Worm (Caenorhabditis elegans) whole organism, L4 larva: ENCODE data around the gene tmem-184.

Source experiments
- F10B5.3 ChIP-seq: sonication (generic microtip); optimal IDR thresholded peaks from 2 replicates; lab custom pipeline; 2016; ENCODE audit warnings: mild to moderate bottlenecking, missing genetic modification characterization, missing compliant biosample characterization
- T20F7.1 ChIP-seq: fragments of 200-800 bp; sonication (Bioruptor generic); optimal IDR thresholded peaks from 2 replicates; lab custom pipeline; 2018; ENCODE audit warnings: mild to moderate bottlenecking, missing genetic modification characterization, missing compliant biosample characterization
- Y5F2A.4 ChIP-seq: fragments of 200-800 bp; sonication (Bioruptor generic); optimal IDR thresholded peaks from 2 replicates; lab custom pipeline; 2018; ENCODE audit warnings: mild to moderate bottlenecking, missing genetic modification characterization, missing compliant biosample characterization
- aha-1 ChIP-seq: fragments of 150-350 bp; peaks from one replicate; lab custom pipeline; 2014; ENCODE audit warnings: missing biosample characterization, missing genetic modification characterization
- arid-1 ChIP-seq: fragments of 200-800 bp; sonication (Bioruptor generic); conservative IDR thresholded peaks from 2 replicates; pipeline ENCODE4 v1.3.6; 2022; ENCODE audit warnings: missing genetic modification reagents, missing genetic modification characterization, missing compliant biosample characterization
- ceh-28 ChIP-seq: fragments of 150-350 bp; optimal IDR thresholded peaks from 2 replicates; lab custom pipeline; 2014; ENCODE audit warnings: missing biosample characterization, missing genetic modification reagents, missing genetic modification characterization
- ceh-82 ChIP-seq: sonication (generic microtip); optimal IDR thresholded peaks from 2 replicates; lab custom pipeline; 2017; ENCODE audit warnings: missing biosample characterization, missing genetic modification characterization
- ces-1 ChIP-seq: fragments of 150-350 bp; sonication (generic microtip); optimal IDR thresholded peaks from 4 replicates; lab custom pipeline; 2014; ENCODE audit warnings: missing biosample characterization, missing genetic modification reagents, missing genetic modification characterization
- daf-16 ChIP-seq, 3 experiments: sonication (generic microtip); optimal IDR thresholded peaks; 2 replicates each; lab custom pipeline; 2016 to 2017; ENCODE audit warnings: missing genetic modification characterization in 3 of 3, missing genetic modification reagents in 3 of 3, mild to moderate bottlenecking in 2 of 3, missing compliant biosample characterization in 2 of 3, missing biosample characterization in 1 of 3, moderate library complexity in 1 of 3
- daf-8 ChIP-seq: fragments of 200-800 bp; sonication (Bioruptor generic); IDR thresholded peaks from 2 replicates; pipeline ENCODE4 v1.3.6; 2022; ENCODE audit warnings: missing genetic modification characterization, missing compliant biosample characterization
- dmd-8 ChIP-seq: fragments of 200-800 bp; sonication (Bioruptor generic); IDR thresholded peaks from 2 replicates; pipeline ENCODE4 v1.3.6; 2022; ENCODE audit warnings: missing genetic modification characterization, missing compliant biosample characterization
- dmd-9 ChIP-seq: fragments of 200-800 bp; sonication (Bioruptor generic); IDR thresholded peaks from 2 replicates; pipeline ENCODE4 v1.3.6; 2022; ENCODE audit warnings: missing genetic modification reagents, missing genetic modification characterization, missing compliant biosample characterization
- duxl-1 ChIP-seq: sonication (generic microtip); optimal IDR thresholded peaks from 2 replicates; lab custom pipeline; 2016; ENCODE audit warnings: mild to moderate bottlenecking, missing genetic modification characterization, moderate library complexity, missing compliant biosample characterization; ENCODE audit not compliant: poor library complexity
- dve-1 ChIP-seq: sonication (generic microtip); optimal IDR thresholded peaks from 2 replicates; lab custom pipeline; 2017; ENCODE audit warnings: antibody characterized with exemption, mild to moderate bottlenecking, missing genetic modification characterization, missing compliant biosample characterization; ENCODE audit not compliant: insufficient read depth
- fkh-10 ChIP-seq: fragments of 150-350 bp; optimal IDR thresholded peaks from 2 replicates; lab custom pipeline; 2014; ENCODE audit warnings: missing biosample characterization, missing genetic modification reagents, missing genetic modification characterization
- lin-13 ChIP-seq: fragments of 150-350 bp; optimal IDR thresholded peaks from 2 replicates; lab custom pipeline; 2014; ENCODE audit warnings: missing biosample characterization, missing genetic modification reagents, missing genetic modification characterization
- lin-38 ChIP-seq: fragments of 200-800 bp; sonication (Bioruptor generic); IDR thresholded peaks from 2 replicates; pipeline ENCODE4 v1.3.6; 2022; ENCODE audit warnings: missing genetic modification reagents, missing genetic modification characterization, missing compliant biosample characterization
- lsy-2 ChIP-seq, 2 experiments: fragments of 150-350 bp in 1 of 2; sonication (generic microtip) in 1 of 2; optimal IDR thresholded peaks; 2 replicates each; lab custom pipeline; 2014 to 2017; ENCODE audit warnings: missing biosample characterization in 2 of 2, missing genetic modification characterization in 2 of 2
- mdt-29 ChIP-seq: fragments of 200-800 bp; sonication (Bioruptor generic); IDR thresholded peaks from 2 replicates; pipeline ENCODE4 v1.3.6; 2022; ENCODE audit warnings: missing genetic modification reagents, missing genetic modification characterization, missing compliant biosample characterization
- nhr-11 ChIP-seq: fragments of 150-350 bp; optimal IDR thresholded peaks from 2 replicates; lab custom pipeline; 2014; ENCODE audit warnings: missing biosample characterization, missing genetic modification characterization
- nhr-237 ChIP-seq: sonication (generic microtip); optimal IDR thresholded peaks from 2 replicates; lab custom pipeline; 2017; ENCODE audit warnings: missing biosample characterization, missing genetic modification characterization
- nhr-41 ChIP-seq: fragments of 200-800 bp; sonication (Bioruptor generic); IDR thresholded peaks from 2 replicates; pipeline ENCODE4 v1.3.6; 2022; ENCODE audit warnings: missing genetic modification reagents, missing genetic modification characterization, missing compliant biosample characterization
- nhr-48 ChIP-seq: sonication (generic microtip); optimal IDR thresholded peaks from 2 replicates; lab custom pipeline; 2016; ENCODE audit warnings: mild to moderate bottlenecking, missing genetic modification characterization, missing compliant biosample characterization
- nhr-6 ChIP-seq: fragments of 150-350 bp; optimal IDR thresholded peaks from 2 replicates; lab custom pipeline; 2014; ENCODE audit warnings: missing biosample characterization, missing genetic modification characterization
- nhr-77 ChIP-seq: fragments of 150-350 bp; optimal IDR thresholded peaks from 2 replicates; lab custom pipeline; 2014; ENCODE audit warnings: missing biosample characterization, missing genetic modification characterization
- sdz-12 ChIP-seq: fragments of 200-800 bp; sonication (Bioruptor generic); optimal IDR thresholded peaks from 2 replicates; lab custom pipeline; 2018; ENCODE audit warnings: mild to moderate bottlenecking, missing genetic modification characterization, missing compliant biosample characterization
- set-16 ChIP-seq: fragments of 200-800 bp; sonication (Bioruptor generic); IDR thresholded peaks from 2 replicates; pipeline ENCODE4 v1.3.6; 2022; ENCODE audit warnings: missing genetic modification reagents, missing genetic modification characterization, missing compliant biosample characterization
- snpc-1.2 ChIP-seq: fragments of 200-800 bp; sonication (Bioruptor generic); IDR thresholded peaks from 2 replicates; pipeline ENCODE4 v1.3.6; 2022; ENCODE audit warnings: missing genetic modification reagents, missing genetic modification characterization, missing compliant biosample characterization
- snpc-4 ChIP-seq: fragments of 150-350 bp; optimal IDR thresholded peaks from 2 replicates; lab custom pipeline; 2014; ENCODE audit warnings: missing biosample characterization, missing genetic modification characterization
- spr-1 ChIP-seq: sonication (generic microtip); optimal IDR thresholded peaks from 2 replicates; lab custom pipeline; 2016; ENCODE audit warnings: mild to moderate bottlenecking, missing genetic modification characterization, missing compliant biosample characterization
- zfp-2 ChIP-seq: sonication (generic microtip); optimal IDR thresholded peaks from 2 replicates; lab custom pipeline; 2016; ENCODE audit warnings: mild to moderate bottlenecking, missing genetic modification characterization, missing compliant biosample characterization
- zip-11 ChIP-seq: fragments of 200-800 bp; sonication (Bioruptor generic); IDR thresholded peaks from 2 replicates; pipeline ENCODE4 v1.3.6; 2022; ENCODE audit warnings: missing genetic modification characterization, missing compliant biosample characterization

The tmem-184 gene

DNA sequence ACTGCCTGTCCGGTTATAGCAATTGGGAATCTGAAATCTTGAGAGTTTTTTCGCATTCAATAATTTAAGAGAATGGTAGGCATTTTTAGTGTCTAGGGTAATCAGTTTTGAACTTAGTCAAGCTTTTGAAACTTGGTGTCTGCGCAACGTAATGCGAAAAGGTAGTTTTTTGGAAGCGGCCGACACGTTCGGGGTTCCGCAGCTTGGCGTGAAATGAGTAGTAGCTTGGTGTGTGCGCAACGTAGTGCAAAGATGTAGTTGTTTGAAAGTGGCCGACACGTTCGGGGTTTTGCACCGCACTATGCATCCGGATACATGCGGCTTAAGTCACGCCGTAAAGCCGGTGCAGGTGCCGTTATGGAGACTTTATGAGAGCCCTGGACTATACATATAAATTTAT, 29.6 kb upstream of the tmem-184 start:
- TF ChIP-seq nhr-77 (tag; lab: Kevin White, UChicago) (no peak), T20F7.1 (no peak), lsy-2 (tag; optimal IDR thresholded peaks at IDR 0.05; lab: Kevin White, UChicago) (no peak), snpc-4 (peak; percentile 5)

DNA sequence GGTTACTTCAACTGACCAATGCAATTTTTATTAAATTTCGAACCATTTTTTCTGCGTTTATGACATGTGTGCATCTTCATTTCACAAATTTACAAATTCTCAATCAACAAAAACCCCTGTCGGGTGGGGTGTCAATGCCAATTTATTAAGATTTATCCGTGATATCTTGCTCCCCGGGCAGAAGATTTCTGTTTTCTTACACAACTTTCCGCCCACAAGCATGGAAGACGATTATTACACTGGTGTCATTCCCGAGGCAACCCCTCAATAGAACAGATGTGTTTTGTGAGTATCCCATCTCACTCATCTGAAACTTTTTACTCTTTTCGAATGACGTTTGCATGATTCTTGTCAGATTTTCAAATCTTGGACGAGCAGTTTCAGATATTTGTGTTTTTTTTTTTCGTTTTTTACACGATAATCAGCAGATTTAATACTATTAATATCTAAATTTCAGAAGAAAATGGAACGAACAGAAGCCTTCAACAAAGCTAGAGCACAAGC, 25.2 kb upstream of the tmem-184 start, which contains the start of gene F33C8.4:
Gene F33C8.4, plus strand, starts transcription at position 454 of the 504 bp plus-strand sequence.
- no peak for TF ChIP-seq nhr-41 (GFP tag; lab: Robert Waterston, UW)
- TF ChIP-seq aha-1 (tag; lab: Kevin White, UChicago) = peak; percentile 55
- peak in 1 of 2 experiments; percentile 50 for TF ChIP-seq daf-16 (GFP tag; optimal IDR thresholded peaks at IDR 0.05; lab: Kevin White, UChicago)
- TF ChIP-seq daf-16 (tag; optimal IDR thresholded peaks at IDR 0.05; lab: Kevin White, UChicago) = no peak

DNA sequence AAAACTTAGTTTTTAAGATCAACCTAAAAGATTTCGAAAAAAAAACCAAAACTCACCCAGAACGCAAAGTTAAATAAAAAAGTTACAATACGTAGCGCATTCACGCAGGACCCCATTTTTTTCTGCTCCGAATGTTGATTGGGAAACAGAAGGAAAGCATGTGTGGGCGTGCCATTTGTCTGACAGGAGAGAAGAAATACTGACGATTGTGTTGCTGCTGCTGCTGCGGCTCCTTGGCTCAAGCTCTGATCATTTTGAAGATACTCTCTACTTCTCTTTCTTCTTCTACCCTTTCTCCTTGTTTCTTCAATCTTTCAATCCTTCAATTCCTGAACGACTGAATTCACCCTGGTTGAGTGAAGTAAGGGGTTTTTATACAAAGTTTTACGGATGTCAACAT, 22.7 kb upstream of the tmem-184 start, which contains the start of gene tsp-8:
Gene tsp-8, minus strand, starts transcription at position 185 of the 400 bp plus-strand sequence.
- TF ChIP-seq snpc-4 (no peak), F10B5.3 (no peak), ceh-82 (no peak), ces-1 (GFP tag; lab: Kevin White, UChicago) (no peak), spr-1 (tag; lab: Kevin White, UChicago) (no peak), Y5F2A.4 (GFP tag; lab: Kevin White, UChicago) (no peak), dve-1 (tag; lab: Kevin White, UChicago) (no peak), sdz-12 (GFP tag; lab: Kevin White, UChicago) (no peak), nhr-6 (tag; lab: Kevin White, UChicago) (no peak), lin-13 (GFP tag; lab: Kevin White, UChicago) (no peak), arid-1 (GFP tag; lab: Robert Waterston, UW) (no peak), lin-38 (GFP tag; lab: Robert Waterston, UW) (no peak), nhr-41 (GFP tag; lab: Robert Waterston, UW) (no peak), zfp-2 (tag; lab: Kevin White, UChicago) (no peak), mdt-29 (GFP tag; lab: Robert Waterston, UW) (no peak), snpc-1.2 (GFP tag; lab: Robert Waterston, UW) (no peak), ceh-28 (tag; lab: Kevin White, UChicago) (no peak), dmd-9 (no peak), fkh-10 (no peak)

DNA sequence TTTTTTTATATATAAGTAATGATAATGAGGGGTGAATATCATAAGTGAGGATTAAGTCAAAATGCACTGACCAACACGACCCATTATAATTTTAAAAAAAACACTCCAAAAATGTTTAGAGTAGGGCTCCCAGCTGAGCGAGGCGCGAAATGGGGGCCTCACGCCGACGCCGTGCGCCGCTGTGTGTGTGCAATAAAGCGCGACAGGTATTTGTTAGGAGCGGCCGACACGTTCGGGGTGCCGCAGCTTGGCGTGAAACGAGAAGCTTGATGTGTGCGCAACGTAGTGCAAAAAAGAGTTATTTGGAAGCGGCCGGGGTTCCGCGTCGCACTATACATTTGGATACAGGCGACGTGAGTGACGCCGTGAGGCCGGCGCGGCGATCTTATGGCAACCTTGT, 18.3 kb upstream of the tmem-184 start:
- no peak for TF ChIP-seq daf-8 (GFP tag; lab: Robert Waterston, UW)
- TF ChIP-seq zip-11 (GFP tag; lab: Robert Waterston, UW) = no peak
- TF ChIP-seq dve-1 (tag; lab: Kevin White, UChicago) = no peak
- TF ChIP-seq arid-1 (GFP tag; lab: Robert Waterston, UW) = no peak
- no peak for TF ChIP-seq nhr-48 (tag; lab: Kevin White, UChicago)
- TF ChIP-seq nhr-237 (tag; lab: Kevin White, UChicago) = no peak
- TF ChIP-seq duxl-1 (tag; lab: Kevin White, UChicago) = no peak
- peak; percentile 60; the same call in 1 of the 2 replicates for TF ChIP-seq set-16 (GFP tag; lab: Robert Waterston, UW)
- TF ChIP-seq nhr-11 (tag; lab: Kevin White, UChicago) = no peak
- TF ChIP-seq dmd-8 = peak; percentile 11; the same call in 1 of the 2 replicates

DNA sequence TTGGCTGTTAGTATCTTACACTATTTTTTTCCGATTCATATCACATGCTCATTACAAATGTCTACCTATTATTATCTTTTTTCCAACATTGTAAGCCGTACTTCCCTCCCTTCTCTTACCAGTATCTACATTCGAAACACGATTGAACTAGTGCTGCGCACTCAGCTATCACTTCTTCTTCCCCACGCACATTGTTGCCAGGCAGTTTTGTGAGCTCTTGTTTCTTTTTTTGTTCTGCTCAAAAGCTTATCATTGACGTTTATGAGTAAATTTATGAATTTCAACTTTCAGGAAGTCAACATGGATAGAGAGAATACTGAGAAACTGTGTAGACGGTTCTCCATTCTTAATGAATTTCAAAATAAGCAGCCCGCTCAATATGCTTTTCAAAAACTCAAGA, 14.4 kb upstream of the tmem-184 start, which contains the start of gene F33C8.2:
Gene F33C8.2, plus strand, starts transcription at position 301 of the 400 bp plus-strand sequence.
- TF ChIP-seq snpc-1.2 (GFP tag; lab: Robert Waterston, UW) (no peak), dmd-8 (no peak)
